Fruit fly (Drosophila melanogaster) whole organism, embryonic: ENCODE data around the gene CG12608.

Experiments
- Asciz ChIP-seq: fragments of 200-800 bp; sonication (Bioruptor generic); optimal IDR thresholded peaks from 2 replicates; lab custom pipeline; 2017; ENCODE audit warnings: missing biosample characterization, mild to moderate bottlenecking, missing genetic modification characterization, missing genetic modification reagents
- CG10147 ChIP-seq: fragments of 200-800 bp; sonication (Bioruptor generic); optimal IDR thresholded peaks from 2 replicates; lab custom pipeline; 2019; ENCODE audit warnings: missing biosample characterization, mild to moderate bottlenecking, missing genetic modification characterization, moderate library complexity
- CG10209 ChIP-seq: fragments of 200-800 bp; sonication (Bioruptor generic); optimal IDR thresholded peaks from 3 replicates; lab custom pipeline; 2017; ENCODE audit warnings: missing biosample characterization, mild to moderate bottlenecking, missing genetic modification characterization, missing genetic modification reagents
- CG10267 ChIP-seq: fragments of 200-800 bp; sonication (Bioruptor generic); optimal IDR thresholded peaks from 2 replicates; lab custom pipeline; 2018; ENCODE audit warnings: missing biosample characterization, mild to moderate bottlenecking, missing genetic modification characterization, moderate library complexity
- CG10565 ChIP-seq: fragments of 200-800 bp; sonication (Bioruptor generic); optimal IDR thresholded peaks from 3 replicates; lab custom pipeline; 2016; ENCODE audit warnings: missing biosample characterization, mild to moderate bottlenecking, missing genetic modification characterization
- CG11398 ChIP-seq: fragments of 200-800 bp; sonication (Bioruptor generic); optimal IDR thresholded peaks from 2 replicates; lab custom pipeline; 2016; ENCODE audit warnings: missing biosample characterization, missing genetic modification characterization
- CG11696 ChIP-seq: fragments of 200-800 bp; sonication (Bioruptor generic); IDR thresholded peaks from 2 replicates; pipeline ENCODE4 v1.3.6; 2022; ENCODE audit warnings: missing biosample characterization, missing genetic modification characterization
- CG1233 ChIP-seq: fragments of 200-800 bp; sonication (Bioruptor generic); optimal IDR thresholded peaks from 4 replicates; lab custom pipeline; 2018; ENCODE audit warnings: missing biosample characterization, mild to moderate bottlenecking, missing genetic modification characterization
- CG12769 ChIP-seq: fragments of 200-800 bp; sonication (Bioruptor generic); optimal IDR thresholded peaks from 2 replicates; lab custom pipeline; 2019; ENCODE audit warnings: missing biosample characterization, mild to moderate bottlenecking, missing genetic modification characterization, moderate library complexity
- CG14710 ChIP-seq: fragments of 200-800 bp; sonication (Bioruptor generic); optimal IDR thresholded peaks from 3 replicates; lab custom pipeline; 2019; ENCODE audit warnings: missing biosample characterization, mild to moderate bottlenecking, missing genetic modification characterization, moderate library complexity
- CG15514 ChIP-seq: fragments of 200-800 bp; sonication (Bioruptor generic); optimal IDR thresholded peaks from 3 replicates; lab custom pipeline; 2017; ENCODE audit warnings: missing biosample characterization, missing genetic modification characterization, mild to moderate bottlenecking, moderate library complexity, missing genetic modification reagents
- CG17802 ChIP-seq: fragments of 200-800 bp; sonication (Bioruptor generic); optimal IDR thresholded peaks from 2 replicates; lab custom pipeline; 2018; ENCODE audit warnings: missing biosample characterization, mild to moderate bottlenecking, missing genetic modification characterization, moderate library complexity
- CG31388 ChIP-seq: fragments of 200-800 bp; sonication (Bioruptor generic); optimal IDR thresholded peaks from 2 replicates; lab custom pipeline; 2016; ENCODE audit warnings: missing biosample characterization, missing genetic modification characterization
- CG31441 ChIP-seq: fragments of 200-800 bp; sonication (Bioruptor generic); IDR thresholded peaks from 2 replicates; pipeline ENCODE4 v1.3.6; 2022; ENCODE audit warnings: missing biosample characterization, missing genetic modification characterization
- CG3281 ChIP-seq: fragments of 200-800 bp; sonication (Bioruptor generic); optimal IDR thresholded peaks from 3 replicates; lab custom pipeline; 2017; ENCODE audit warnings: missing biosample characterization, mild to moderate bottlenecking, missing genetic modification characterization
- CG3726 ChIP-seq: fragments of 200-800 bp; sonication (Bioruptor generic); IDR thresholded peaks from 3 replicates; pipeline ENCODE4, ENCODE4 v1.3.6; 2022; ENCODE audit warnings: missing biosample characterization, missing genetic modification characterization
- CG4404 ChIP-seq: fragments of 200-800 bp; sonication (Bioruptor generic); IDR thresholded peaks from 2 replicates; pipeline ENCODE4 v1.3.6; 2022; ENCODE audit warnings: missing biosample characterization, missing genetic modification characterization
- CG5953 ChIP-seq: fragments of 200-800 bp; sonication (Bioruptor generic); IDR thresholded peaks from 2 replicates; pipeline ENCODE4 v1.3.6; 2022; ENCODE audit warnings: missing biosample characterization, missing genetic modification characterization
- CG6854 ChIP-seq: fragments of 200-800 bp; sonication (Bioruptor generic); optimal IDR thresholded peaks from 3 replicates; lab custom pipeline; 2017; ENCODE audit warnings: missing biosample characterization, mild to moderate bottlenecking, missing genetic modification characterization
- CG8388 ChIP-seq: fragments of 200-800 bp; sonication (Bioruptor generic); optimal IDR thresholded peaks from 2 replicates; lab custom pipeline; 2019; ENCODE audit warnings: missing biosample characterization, mild to moderate bottlenecking, missing genetic modification characterization, moderate library complexity
- CG9437 ChIP-seq: fragments of 200-800 bp; sonication (Bioruptor generic); optimal IDR thresholded peaks from 2 replicates; lab custom pipeline; 2018; ENCODE audit warnings: missing biosample characterization, mild to moderate bottlenecking, missing genetic modification characterization
- CG9609 ChIP-seq: fragments of 200-800 bp; sonication (Bioruptor generic); optimal IDR thresholded peaks from 3 replicates; lab custom pipeline; 2016; ENCODE audit warnings: missing biosample characterization, missing genetic modification characterization
- CG9876 ChIP-seq: fragments of 200-800 bp; sonication (Bioruptor generic); optimal IDR thresholded peaks from 2 replicates; lab custom pipeline; 2016; ENCODE audit warnings: missing biosample characterization, missing genetic modification characterization
- Fer2 ChIP-seq: fragments of 200-800 bp; sonication (Bioruptor generic); optimal IDR thresholded peaks from 2 replicates; lab custom pipeline; 2018; ENCODE audit warnings: missing biosample characterization, mild to moderate bottlenecking, missing genetic modification characterization, moderate library complexity
- HLH3B ChIP-seq: fragments of 200-800 bp; sonication (Bioruptor generic); IDR thresholded peaks from 2 replicates; pipeline ENCODE4 v1.3.6; 2022; ENCODE audit warnings: missing biosample characterization, missing genetic modification characterization
- Hey ChIP-seq: fragments of 200-800 bp; sonication (Bioruptor generic); optimal IDR thresholded peaks from 3 replicates; lab custom pipeline; 2018; ENCODE audit warnings: missing biosample characterization, mild to moderate bottlenecking, missing genetic modification characterization
- Hr78 ChIP-seq, 2 experiments: fragments of 200-800 bp in 1 of 2; fragments of >200 bp in 1 of 2; sonication (Bioruptor generic) in 1 of 2; optimal IDR thresholded peaks; 2 replicates each; lab custom pipeline; 2017 to 2019; ENCODE audit warnings: missing biosample characterization in 2 of 2, missing genetic modification characterization in 2 of 2, mild to moderate bottlenecking in 1 of 2, moderate library complexity in 1 of 2
- MBD-R2 ChIP-seq: fragments of 200-800 bp; sonication (Bioruptor generic); IDR thresholded peaks from 2 replicates; pipeline ENCODE4 v1.3.6; 2022; ENCODE audit warnings: missing biosample characterization, missing genetic modification characterization
- NK7.1 ChIP-seq: fragments of 200-800 bp; sonication (Bioruptor generic); optimal IDR thresholded peaks from 3 replicates; lab custom pipeline; 2016; ENCODE audit warnings: missing biosample characterization, missing genetic modification characterization
- Neu2 ChIP-seq: fragments of 200-800 bp; sonication (Bioruptor generic); optimal IDR thresholded peaks from 3 replicates; lab custom pipeline; 2016; ENCODE audit warnings: missing biosample characterization, missing genetic modification characterization, borderline replicate concordance
- Nf-YA ChIP-seq: fragments of 200-800 bp; sonication (Bioruptor generic); IDR thresholded peaks from 2 replicates; pipeline ENCODE4 v1.3.6; 2022; ENCODE audit warnings: missing biosample characterization, missing genetic modification characterization
- Nf-YC ChIP-seq: fragments of 200-800 bp; optimal IDR thresholded peaks from 3 replicates; lab custom pipeline; 2019; ENCODE audit warnings: missing biosample characterization, mild to moderate bottlenecking, missing genetic modification characterization, moderate library complexity
- Oli ChIP-seq: fragments of 200-800 bp; sonication (Bioruptor generic); optimal IDR thresholded peaks from 2 replicates; lab custom pipeline; 2018; ENCODE audit warnings: missing biosample characterization, mild to moderate bottlenecking, missing genetic modification characterization, moderate library complexity
- Xbp1 ChIP-seq: fragments of 200-800 bp; sonication (Bioruptor generic); optimal IDR thresholded peaks from 3 replicates; lab custom pipeline; 2016; ENCODE audit warnings: missing biosample characterization, mild to moderate bottlenecking, missing genetic modification characterization
- al ChIP-seq: fragments of 200-800 bp; sonication (Bioruptor generic); IDR thresholded peaks from 2 replicates; pipeline ENCODE4 v1.3.6; 2022; ENCODE audit warnings: missing biosample characterization, missing genetic modification characterization
- cad ChIP-seq: fragments of >200 bp; optimal IDR thresholded peaks from 2 replicates; lab custom pipeline; 2017; ENCODE audit warnings: missing biosample characterization, missing genetic modification characterization
- caup ChIP-seq: fragments of 200-800 bp; sonication (Bioruptor generic); optimal IDR thresholded peaks from 3 replicates; lab custom pipeline; 2017; ENCODE audit warnings: missing biosample characterization, mild to moderate bottlenecking, missing genetic modification characterization, moderate library complexity; ENCODE audit not compliant: severe bottlenecking
- chif ChIP-seq, 2 experiments: fragments of 200-800 bp; sonication (Bioruptor generic); optimal IDR thresholded peaks; 3 replicates each; lab custom pipeline; 2016; ENCODE audit warnings: missing biosample characterization in 2 of 2, missing genetic modification characterization in 2 of 2
- croc ChIP-seq: fragments of 200-800 bp; sonication (Bioruptor generic); conservative IDR thresholded peaks from 3 replicates; pipeline ENCODE4 v1.3.6; 2022; ENCODE audit warnings: missing biosample characterization, missing genetic modification characterization
- crp ChIP-seq, 2 experiments: fragments of 200-800 bp; sonication (Bioruptor generic); optimal IDR thresholded peaks; 2 replicates in 1 of 2; 3 replicates in 1 of 2; lab custom pipeline; 2017; ENCODE audit warnings: missing biosample characterization in 2 of 2, missing genetic modification characterization in 2 of 2, mild to moderate bottlenecking in 1 of 2, moderate library complexity in 1 of 2
- gcm ChIP-seq: fragments of 200-800 bp; sonication (Bioruptor generic); optimal IDR thresholded peaks from 2 replicates; lab custom pipeline; 2019; ENCODE audit warnings: missing biosample characterization, mild to moderate bottlenecking, missing genetic modification characterization, moderate library complexity
- gsb-n ChIP-seq: fragments of 200-800 bp; sonication (Bioruptor generic); optimal IDR thresholded peaks from 3 replicates; lab custom pipeline; 2018; ENCODE audit warnings: missing biosample characterization, mild to moderate bottlenecking, missing genetic modification characterization
- jumu ChIP-seq: fragments of 200-800 bp; sonication (Bioruptor generic); optimal IDR thresholded peaks from 3 replicates; lab custom pipeline; 2016; ENCODE audit warnings: missing biosample characterization, missing genetic modification characterization
- pzg ChIP-seq: fragments of 200-800 bp; sonication (Bioruptor generic); optimal IDR thresholded peaks from 3 replicates; lab custom pipeline; 2018; ENCODE audit warnings: missing biosample characterization, mild to moderate bottlenecking, missing genetic modification characterization, moderate library complexity
- seq ChIP-seq: fragments of 200-800 bp; sonication (Bioruptor generic); IDR thresholded peaks from 2 replicates; pipeline ENCODE4 v1.3.6; 2022; ENCODE audit warnings: missing biosample characterization, missing genetic modification characterization
- slbo ChIP-seq: fragments of 200-800 bp; sonication (Bioruptor generic); IDR thresholded peaks from 2 replicates; pipeline ENCODE4 v1.3.6; 2022; ENCODE audit warnings: missing biosample characterization, missing genetic modification characterization
- sqz ChIP-seq: fragments of 200-800 bp; sonication (Bioruptor generic); optimal IDR thresholded peaks from 3 replicates; lab custom pipeline; 2018; ENCODE audit warnings: missing biosample characterization, mild to moderate bottlenecking, missing genetic modification characterization
- stwl ChIP-seq: fragments of 200-800 bp; sonication (Bioruptor generic); optimal IDR thresholded peaks from 3 replicates; lab custom pipeline; 2018; ENCODE audit warnings: missing biosample characterization, mild to moderate bottlenecking, missing genetic modification characterization, moderate library complexity
- zfh2 ChIP-seq: fragments of 200-800 bp; sonication (Bioruptor generic); optimal IDR thresholded peaks from 2 replicates; lab custom pipeline; 2016; ENCODE audit warnings: missing biosample characterization, missing genetic modification characterization

CG12608 gene

dm6 chrX:15323302-15323880 lies 21.0 kb downstream of the CG12608 start (continued):
- TF ChIP-seq jumu (GFP tag; lab: Kevin White, UChicago) (peak; percentile 92), Asciz (GFP tag; lab: Kevin White, UChicago) (peak; percentile 9), CG3281 (GFP tag; lab: Kevin White, UChicago) (peak; percentile 72), CG9609 (GFP tag; lab: Kevin White, UChicago) (peak; percentile 85), pzg (peak; percentile 79), slbo (GFP tag; lab: Robert Waterston, UW) (peak; percentile 97), CG4404 (peak; percentile 64), Fer2 (peak; percentile 29), cad (no peak), seq (GFP tag; lab: Robert Waterston, UW) (peak; percentile 74), Oli (tag; lab: Kevin White, UChicago) (peak; percentile 61), CG31441 (GFP tag; lab: Robert Waterston, UW) (peak; percentile 57; the same call in 1 of the 2 replicates), CG1233 (GFP tag; lab: Kevin White, UChicago) (peak; percentile 72), crp (GFP tag; optimal IDR thresholded peaks at IDR 0.05; lab: Kevin White, UChicago) (peak; percentile 36 to 95), CG6854 (GFP tag; lab: Kevin White, UChicago) (peak; percentile 58), CG9437 (peak; percentile 23), Nf-YA (peak; percentile 65), CG5953 (GFP tag; lab: Robert Waterston, UW) (peak; percentile 89), NK7.1 (GFP tag; lab: Kevin White, UChicago) (peak; percentile 53), zfh2 (GFP tag; lab: Kevin White, UChicago) (peak; percentile 76), Nf-YC (peak; percentile 68), gsb-n (no peak), CG15514 (GFP tag; lab: Kevin White, UChicago) (peak; percentile 90), Neu2 (GFP tag; lab: Kevin White, UChicago) (no peak), CG14710 (tag; lab: Kevin White, UChicago) (peak; percentile 49), Xbp1 (GFP tag; lab: Kevin White, UChicago) (peak; percentile 91), chif (GFP tag; optimal IDR thresholded peaks at IDR 0.05; lab: Kevin White, UChicago) (peak; percentile 78 to 83), CG10147 (GFP tag; lab: Kevin White, UChicago) (peak; percentile 39), al (GFP tag; lab: Robert Waterston, UW) (peak; percentile 83), HLH3B (peak; percentile 86), CG8388 (GFP tag; lab: Kevin White, UChicago) (peak; percentile 100), CG31388 (GFP tag; lab: Kevin White, UChicago) (no peak), sqz (GFP tag; lab: Kevin White, UChicago) (peak; percentile 98), CG10209 (GFP tag; lab: Kevin White, UChicago) (peak; percentile 78), CG9876 (GFP tag; lab: Kevin White, UChicago) (peak; percentile 76), stwl (tag; lab: Kevin White, UChicago) (peak; percentile 34), MBD-R2 (peak; percentile 95), caup (peak; percentile 89), croc (GFP tag; lab: Robert Waterston, UW) (peak; percentile 36; the same call in 1 of the 3 replicates), CG10267 (tag; lab: Kevin White, UChicago) (peak; percentile 42), CG12769 (tag; lab: Kevin White, UChicago) (peak; percentile 97), Hey (tag; lab: Kevin White, UChicago) (peak; percentile 54), CG10565 (no peak), CG3726 (GFP tag; lab: Robert Waterston, UW) (peak; percentile 69; the same call in 2 of the 3 replicates), gcm (GFP tag; lab: Kevin White, UChicago) (peak; percentile 43), CG11398 (GFP tag; lab: Kevin White, UChicago) (peak; percentile 77), CG17802 (peak; percentile 34), Hr78 (GFP tag; optimal IDR thresholded peaks at IDR 0.05; lab: Kevin White, UChicago) (peak in 1 of 2 experiments; percentile 48), CG11696 (GFP tag; lab: Robert Waterston, UW) (peak; percentile 64; the same call in 1 of the 2 replicates)
